Worm (Caenorhabditis elegans): Measurements from ENCODE around the gene klf-1.

- no peak for TF ChIP-seq him-1 (tag; optimal IDR thresholded peaks at IDR 0.05)
- no peak for TF ChIP-seq dao-5 (tag; optimal IDR thresholded peaks at IDR 0.05)
Measured at ce11 chrIII:2869033-2869432, 5.6 kb upstream of the klf-1 start.
